Worm (Caenorhabditis elegans) whole organism, L2 larva: ENCODE results near the gene Y41G9A.6.

ENCODE experiments used
- C34F6.9 ChIP-seq: fragments of 150-350 bp; optimal IDR thresholded peaks from 2 replicates; lab custom pipeline; 2014; ENCODE audit warnings: missing biosample characterization, missing genetic modification characterization
- R02D3.7 ChIP-seq: fragments of 150-350 bp; optimal IDR thresholded peaks from 2 replicates; lab custom pipeline; 2014; ENCODE audit warnings: missing biosample characterization, missing genetic modification characterization
- Y55F3AM.14 ChIP-seq: fragments of 200-800 bp; sonication (Bioruptor generic); optimal IDR thresholded peaks from 2 replicates; lab custom pipeline; 2018; ENCODE audit warnings: mild to moderate bottlenecking, missing genetic modification characterization, missing compliant biosample characterization
- ZK546.5 ChIP-seq: sonication (generic microtip); optimal IDR thresholded peaks from 2 replicates; lab custom pipeline; 2017; ENCODE audit warnings: missing biosample characterization, missing genetic modification characterization
- alr-1 ChIP-seq: fragments of 150-350 bp; optimal IDR thresholded peaks from 2 replicates; lab custom pipeline; 2014; ENCODE audit warnings: missing biosample characterization, missing genetic modification characterization
- aly-2 ChIP-seq: fragments of 150-350 bp; optimal IDR thresholded peaks from 2 replicates; lab custom pipeline; 2014; ENCODE audit warnings: missing biosample characterization, missing genetic modification characterization
- ama-1 ChIP-seq: fragments of 150-350 bp; optimal IDR thresholded peaks from 2 replicates; lab custom pipeline; 2018; ENCODE audit warnings: inconsistent platforms
- blmp-1 ChIP-seq: sonication (generic microtip); optimal IDR thresholded peaks from 2 replicates; lab custom pipeline; 2017; ENCODE audit warnings: missing genetic modification characterization, mild to moderate bottlenecking, missing compliant biosample characterization, antibody characterized with exemption, moderate library complexity; ENCODE audit not compliant: insufficient read depth
- ceh-16 ChIP-seq: fragments of 150-350 bp; optimal IDR thresholded peaks from 2 replicates; lab custom pipeline; 2014; ENCODE audit warnings: missing biosample characterization, missing genetic modification characterization
- ceh-82 ChIP-seq: fragments of 150-350 bp; optimal IDR thresholded peaks from 2 replicates; lab custom pipeline; 2014; ENCODE audit warnings: missing biosample characterization, missing genetic modification characterization
- crh-2 ChIP-seq: sonication (generic microtip); optimal IDR thresholded peaks from 2 replicates; lab custom pipeline; 2017; ENCODE audit warnings: missing biosample characterization, missing genetic modification characterization
- dmd-4 ChIP-seq: sonication (generic microtip); optimal IDR thresholded peaks from 2 replicates; lab custom pipeline; 2017; ENCODE audit warnings: missing biosample characterization, missing genetic modification characterization
- elt-1 ChIP-seq: fragments of 150-350 bp; optimal IDR thresholded peaks from 2 replicates; lab custom pipeline; 2014; ENCODE audit warnings: missing biosample characterization, missing genetic modification characterization
- elt-3 ChIP-seq: sonication (generic microtip); optimal IDR thresholded peaks from 2 replicates; lab custom pipeline; 2017; ENCODE audit warnings: missing biosample characterization, missing genetic modification characterization
- fos-1 ChIP-seq: fragments of 150-350 bp; optimal IDR thresholded peaks from 2 replicates; lab custom pipeline; 2014; ENCODE audit warnings: missing biosample characterization, missing genetic modification characterization
- gmeb-1 ChIP-seq: fragments of 150-350 bp; optimal IDR thresholded peaks from 2 replicates; lab custom pipeline; 2014; ENCODE audit warnings: missing biosample characterization, missing genetic modification characterization
- lin-11 ChIP-seq: fragments of 150-350 bp; sonication (generic microtip); optimal IDR thresholded peaks from 2 replicates; lab custom pipeline; 2014; ENCODE audit warnings: missing biosample characterization, missing genetic modification characterization, inconsistent platforms, mixed read lengths
- lin-13 ChIP-seq: fragments of 150-350 bp; optimal IDR thresholded peaks from 2 replicates; lab custom pipeline; 2014; ENCODE audit warnings: missing biosample characterization, missing genetic modification reagents, missing genetic modification characterization
- lin-39 ChIP-seq: fragments of 150-350 bp; optimal IDR thresholded peaks from 2 replicates; lab custom pipeline; 2014; ENCODE audit warnings: missing biosample characterization, missing genetic modification reagents, missing genetic modification characterization
- lsy-2 ChIP-seq, 2 experiments: fragments of 150-350 bp in 1 of 2; sonication (generic microtip) in 1 of 2; optimal IDR thresholded peaks; 2 replicates each; lab custom pipeline; 2014 to 2017; ENCODE audit warnings: missing biosample characterization in 2 of 2, missing genetic modification characterization in 2 of 2
- mab-5 ChIP-seq: fragments of 150-350 bp; optimal IDR thresholded peaks from 2 replicates; lab custom pipeline; 2014; ENCODE audit warnings: missing biosample characterization, missing genetic modification characterization
- mbf-1 ChIP-seq: sonication (generic microtip); optimal IDR thresholded peaks from 2 replicates; lab custom pipeline; 2017; ENCODE audit warnings: missing biosample characterization, missing genetic modification characterization
- mdl-1 ChIP-seq, 2 experiments: fragments of 150-350 bp in 1 of 2; sonication (generic microtip) in 1 of 2; optimal IDR thresholded peaks; 2 replicates each; lab custom pipeline; 2017; ENCODE audit warnings: missing biosample characterization in 2 of 2, missing genetic modification characterization in 2 of 2
- nhr-11 ChIP-seq: fragments of 150-350 bp; optimal IDR thresholded peaks from 2 replicates; lab custom pipeline; 2014; ENCODE audit warnings: missing biosample characterization, missing genetic modification characterization
- nhr-12 ChIP-seq: fragments of 150-350 bp; optimal IDR thresholded peaks from 2 replicates; lab custom pipeline; 2014; ENCODE audit warnings: missing biosample characterization, missing genetic modification characterization
- nhr-129 ChIP-seq: fragments of 150-350 bp; optimal IDR thresholded peaks from 2 replicates; lab custom pipeline; 2014; ENCODE audit warnings: missing biosample characterization, missing genetic modification characterization
- nhr-21 ChIP-seq: fragments of 150-350 bp; optimal IDR thresholded peaks from 2 replicates; lab custom pipeline; 2014; ENCODE audit warnings: missing biosample characterization, missing genetic modification characterization
- nhr-23 ChIP-seq: fragments of 150-350 bp; optimal IDR thresholded peaks from 2 replicates; lab custom pipeline; 2014; ENCODE audit warnings: missing biosample characterization, missing genetic modification reagents, missing genetic modification characterization
- nhr-237 ChIP-seq: fragments of 150-350 bp; optimal IDR thresholded peaks from 2 replicates; lab custom pipeline; 2014; ENCODE audit warnings: missing biosample characterization, missing genetic modification characterization
- nhr-25 ChIP-seq: fragments of 150-350 bp; sonication (generic microtip); optimal IDR thresholded peaks from 3 replicates; lab custom pipeline; 2014; ENCODE audit warnings: missing biosample characterization, missing genetic modification characterization
- nhr-6 ChIP-seq: fragments of 150-350 bp; optimal IDR thresholded peaks from 2 replicates; lab custom pipeline; 2014; ENCODE audit warnings: missing biosample characterization, missing genetic modification characterization
- nhr-77 ChIP-seq: fragments of 150-350 bp; optimal IDR thresholded peaks from 2 replicates; lab custom pipeline; 2014; ENCODE audit warnings: missing biosample characterization, missing genetic modification characterization
- peb-1 ChIP-seq: fragments of 150-350 bp; optimal IDR thresholded peaks from 2 replicates; lab custom pipeline; 2014; ENCODE audit warnings: missing biosample characterization, missing genetic modification characterization
- sem-4 ChIP-seq: fragments of 150-350 bp; optimal IDR thresholded peaks from 2 replicates; lab custom pipeline; 2014; ENCODE audit warnings: missing biosample characterization, missing genetic modification reagents, missing genetic modification characterization
- skn-1 ChIP-seq: sonication (generic microtip); optimal IDR thresholded peaks from 2 replicates; lab custom pipeline; 2017; ENCODE audit warnings: missing biosample characterization, missing genetic modification characterization
- sma-3 ChIP-seq: sonication (generic microtip); optimal IDR thresholded peaks from 2 replicates; lab custom pipeline; 2016; ENCODE audit warnings: missing genetic modification reagents, missing genetic modification characterization, missing compliant biosample characterization
- sma-9 ChIP-seq, 2 experiments: fragments of 150-350 bp in 1 of 2; sonication (generic microtip) in 1 of 2; optimal IDR thresholded peaks; 2 replicates each; lab custom pipeline; 2014 to 2016; ENCODE audit warnings: missing genetic modification characterization in 2 of 2, mild to moderate bottlenecking in 1 of 2, missing biosample characterization in 1 of 2, missing compliant biosample characterization in 1 of 2, missing genetic modification reagents in 1 of 2, moderate library complexity in 1 of 2
- snpc-4 ChIP-seq: fragments of 150-350 bp; optimal IDR thresholded peaks from 2 replicates; lab custom pipeline; 2014; ENCODE audit warnings: missing biosample characterization, missing genetic modification characterization
- unc-39 ChIP-seq: fragments of 150-350 bp; optimal IDR thresholded peaks from 2 replicates; lab custom pipeline; 2014; ENCODE audit warnings: missing biosample characterization, missing genetic modification characterization
- unc-55 ChIP-seq: fragments of 150-350 bp; sonication (generic microtip); optimal IDR thresholded peaks from 3 replicates; lab custom pipeline; 2014; ENCODE audit warnings: missing biosample characterization, missing genetic modification reagents, missing genetic modification characterization
- unc-62 ChIP-seq: fragments of 150-350 bp; optimal IDR thresholded peaks from 2 replicates; lab custom pipeline; 2014; ENCODE audit warnings: missing biosample characterization, missing genetic modification reagents, missing genetic modification characterization
- zag-1 ChIP-seq: fragments of 150-350 bp; optimal IDR thresholded peaks from 2 replicates; lab custom pipeline; 2014; ENCODE audit warnings: missing biosample characterization, missing genetic modification characterization
- ztf-1 ChIP-seq: fragments of 200-800 bp; sonication (Bioruptor generic); conservative IDR thresholded peaks from 2 replicates; pipeline ENCODE4 v1.3.6; 2022; ENCODE audit warnings: missing genetic modification characterization, missing compliant biosample characterization
- ztf-4 ChIP-seq: fragments of 150-350 bp; optimal IDR thresholded peaks from 2 replicates; lab custom pipeline; 2014; ENCODE audit warnings: missing biosample characterization, missing genetic modification characterization

Gene Y41G9A.6

DNA sequence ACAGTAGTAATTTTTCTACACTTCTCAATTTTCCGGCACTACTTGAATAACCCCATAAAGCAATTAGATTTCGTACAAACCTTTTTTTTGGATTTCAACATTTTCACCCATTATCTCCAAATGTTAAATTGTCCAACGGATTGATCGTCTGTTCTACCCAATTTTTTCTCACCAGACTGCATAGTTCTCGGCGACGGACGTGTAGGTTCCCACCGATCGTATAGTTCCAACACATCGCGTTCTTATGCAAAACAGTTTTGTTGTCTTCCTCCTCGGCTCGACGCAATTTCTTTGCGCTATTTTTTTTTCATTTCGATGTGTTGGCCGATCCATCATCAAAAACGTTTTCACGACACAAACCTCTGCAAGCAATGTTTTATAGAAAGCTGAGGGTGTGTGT is at the start of gene Y41G9A.6:
Gene Y41G9A.6 (minus strand): TSS at position 101 of the 400 bp plus-strand sequence.
- TF ChIP-seq crh-2: no peak
- no peak for TF ChIP-seq mbf-1
- TF ChIP-seq lin-13 (GFP tag; lab: Kevin White, UChicago): no peak
- TF ChIP-seq snpc-4 (tag; lab: Kevin White, UChicago): no peak
- no peak for TF ChIP-seq lsy-2 (tag; optimal IDR thresholded peaks at IDR 0.05; lab: Kevin White, UChicago)
- no peak for TF ChIP-seq nhr-77 (tag; lab: Kevin White, UChicago)
- TF ChIP-seq nhr-23 (tag; lab: Kevin White, UChicago): no peak
- no peak for TF ChIP-seq fos-1
- no peak for TF ChIP-seq sem-4 (tag; lab: Kevin White, UChicago)
- no peak for TF ChIP-seq sma-9 (GFP tag; optimal IDR thresholded peaks at IDR 0.05; lab: Kevin White, UChicago)
- TF ChIP-seq sma-9 (tag; optimal IDR thresholded peaks at IDR 0.05; lab: Kevin White, UChicago): no peak
- TF ChIP-seq ceh-82 (tag; lab: Kevin White, UChicago): no peak
- no peak for TF ChIP-seq nhr-6
- no peak for TF ChIP-seq ZK546.5
- no peak for TF ChIP-seq unc-39 (tag; lab: Kevin White, UChicago)
- TF ChIP-seq, all 48 proteins: peak for 0

DNA sequence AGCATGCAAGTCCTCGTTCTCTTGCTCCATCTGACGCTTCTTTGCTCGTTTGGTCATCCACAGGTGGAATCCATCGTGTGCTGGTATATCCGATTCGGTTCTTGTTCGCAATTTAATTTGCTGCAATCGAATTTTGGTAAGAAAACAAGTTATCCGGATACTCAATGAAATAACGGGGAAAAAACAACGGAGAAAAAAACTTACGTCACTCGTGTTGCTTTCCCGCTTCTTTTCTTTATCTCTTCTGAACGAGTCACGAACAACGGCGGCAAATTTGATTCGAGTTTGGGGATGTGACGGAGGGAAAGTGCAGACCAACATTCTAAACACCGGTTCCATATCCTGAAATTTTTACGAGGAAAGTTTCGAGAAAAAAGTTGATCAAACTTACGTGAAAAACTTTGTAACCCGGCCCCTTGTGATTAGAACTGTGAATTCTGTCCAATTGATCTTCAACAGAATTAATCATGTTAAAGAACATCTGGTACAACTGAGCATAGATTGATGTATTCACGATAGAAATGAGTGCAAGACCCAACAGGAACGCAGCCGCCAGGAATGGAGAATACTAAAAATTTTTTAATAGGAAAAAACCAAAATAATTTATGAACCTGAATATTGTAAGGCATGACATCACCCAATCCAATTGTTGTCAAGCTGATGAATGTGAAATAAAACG is 47.9 kb upstream of the Y41G9A.6 start:
- no peak for TF ChIP-seq nhr-6
- no peak for TF ChIP-seq ztf-4 (tag; lab: Kevin White, UChicago)
- no peak for TF ChIP-seq lin-11 (tag; lab: Kevin White, UChicago)
- TF ChIP-seq unc-55 (GFP tag; lab: Kevin White, UChicago): no peak
- TF ChIP-seq C34F6.9 (tag; lab: Kevin White, UChicago): no peak
- TF ChIP-seq mab-5 (tag; lab: Kevin White, UChicago): no peak
- no peak for TF ChIP-seq dmd-4
- TF ChIP-seq nhr-11 (tag; lab: Kevin White, UChicago): no peak
- TF ChIP-seq skn-1 (tag; lab: Kevin White, UChicago): no peak
- TF ChIP-seq ceh-16 (tag; lab: Kevin White, UChicago): no peak
- no peak for TF ChIP-seq unc-62 (GFP tag; lab: Kevin White, UChicago)
- TF ChIP-seq ZK546.5: no peak
- TF ChIP-seq alr-1 (tag; lab: Kevin White, UChicago): no peak
- TF ChIP-seq crh-2: no peak
- no peak for TF ChIP-seq elt-3 (tag; lab: Kevin White, UChicago)
- no peak for TF ChIP-seq lin-39 (tag; lab: Kevin White, UChicago)
- TF ChIP-seq aly-2 (tag; lab: Kevin White, UChicago): no peak
- no peak for TF ChIP-seq peb-1 (tag; lab: Kevin White, UChicago)
- no peak for TF ChIP-seq nhr-21
- TF ChIP-seq snpc-4 (tag; lab: Kevin White, UChicago): no peak
- TF ChIP-seq, all 48 proteins: peak for 0

DNA sequence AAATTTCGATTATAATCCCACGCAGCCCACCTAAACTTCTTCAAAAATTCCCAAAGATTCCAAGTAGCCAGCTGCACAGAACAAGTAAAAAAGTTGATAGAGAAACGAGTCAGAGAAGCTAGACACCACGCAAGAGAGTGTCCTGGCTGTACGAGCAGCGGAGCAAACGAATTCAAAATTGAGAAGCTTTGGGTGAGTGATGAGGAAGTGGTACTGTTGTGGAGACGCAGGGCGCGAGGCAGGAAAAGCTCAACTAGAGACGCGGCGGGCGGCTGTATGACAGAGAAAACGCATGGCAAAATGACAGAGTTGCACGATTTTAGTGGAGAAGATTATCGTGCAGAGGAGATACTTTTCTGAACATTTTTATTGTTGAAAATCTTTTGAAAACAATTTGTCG is 45.6 kb upstream of the Y41G9A.6 start:
- TF ChIP-seq blmp-1 (tag; lab: Kevin White, UChicago) (no peak), nhr-21 (no peak), R02D3.7 (tag; lab: Kevin White, UChicago) (no peak), zag-1 (tag; lab: Kevin White, UChicago) (peak; percentile 28), C34F6.9 (tag; lab: Kevin White, UChicago) (peak; percentile 58), elt-3 (tag; lab: Kevin White, UChicago) (no peak), nhr-12 (no peak), nhr-77 (tag; lab: Kevin White, UChicago) (no peak), nhr-6 (no peak), unc-62 (GFP tag; lab: Kevin White, UChicago) (no peak), elt-1 (tag; lab: Kevin White, UChicago) (no peak), ama-1 (no peak), alr-1 (tag; lab: Kevin White, UChicago) (no peak), lin-11 (tag; lab: Kevin White, UChicago) (peak; percentile 47), nhr-25 (tag; lab: Kevin White, UChicago) (no peak), nhr-23 (tag; lab: Kevin White, UChicago) (no peak), fos-1 (peak; percentile 70), snpc-4 (tag; lab: Kevin White, UChicago) (no peak), nhr-11 (tag; lab: Kevin White, UChicago) (no peak), crh-2 (peak; percentile 49), sma-3 (no peak), ztf-4 (tag; lab: Kevin White, UChicago) (no peak), nhr-129 (tag; lab: Kevin White, UChicago) (peak; percentile 78), lin-39 (tag; lab: Kevin White, UChicago) (no peak), sem-4 (tag; lab: Kevin White, UChicago) (peak; percentile 30), mab-5 (tag; lab: Kevin White, UChicago) (peak; percentile 41), ceh-82 (tag; lab: Kevin White, UChicago) (no peak), ztf-1 (GFP tag; lab: Robert Waterston, UW) (no peak), dmd-4 (no peak), mbf-1 (no peak), peb-1 (tag; lab: Kevin White, UChicago) (no peak), aly-2 (tag; lab: Kevin White, UChicago) (no peak), skn-1 (tag; lab: Kevin White, UChicago) (no peak), Y55F3AM.14 (no peak), nhr-237 (tag; lab: Kevin White, UChicago) (no peak), unc-55 (GFP tag; lab: Kevin White, UChicago) (peak; percentile 78), mdl-1 (tag; optimal IDR thresholded peaks at IDR 0.05; lab: Kevin White, UChicago) (peak; percentile 37 to 46), ZK546.5 (no peak), gmeb-1 (tag; lab: Kevin White, UChicago) (no peak), sma-9 (GFP tag; optimal IDR thresholded peaks at IDR 0.05; lab: Kevin White, UChicago) (peak; percentile 61), sma-9 (tag; optimal IDR thresholded peaks at IDR 0.05; lab: Kevin White, UChicago) (no peak)
